Worm (Caenorhabditis elegans): Measurements from ENCODE around the gene F14H12.7.
"Not testable (repeated sequence)": the region's sequence is repeated elsewhere in the genome, so short reads cannot be mapped to it uniquely, and the experiment has no call there.

Gene F14H12.7

ce11 chrX:4350198-4350597 lies 12.2 kb downstream of the F14H12.7 start, which contains the start of gene F14H12.2:
Gene F14H12.2 (plus strand): TSS chrX:4350498.
- no peak for TF ChIP-seq mab-9 (GFP tag; IDR thresholded peaks at IDR 0.05)
- no peak for TF ChIP-seq pqm-1 (tag; optimal IDR thresholded peaks at IDR 0.05)
- TF ChIP-seq ztf-4 (tag; optimal IDR thresholded peaks at IDR 0.05): no peak
- no peak for TF ChIP-seq F16B12.6 (tag; optimal IDR thresholded peaks at IDR 0.05)
- no peak for TF ChIP-seq nhr-237 (tag; optimal IDR thresholded peaks at IDR 0.05)

ce11 chrX:4343915-4344314 lies 18.5 kb downstream of the F14H12.7 start, which contains the start of gene F14H12.3:
Gene F14H12.3 (plus strand): TSS chrX:4344215.
- TF ChIP-seq nhr-90 (tag; optimal IDR thresholded peaks at IDR 0.05; ENCODE audit: poor library complexity): no peak
- TF ChIP-seq hlh-4 (tag; optimal IDR thresholded peaks at IDR 0.05): no peak
- peak; percentile 12 for TF ChIP-seq nhr-85 (tag)

- peak; percentile 60 for TF ChIP-seq skn-1 (tag; optimal IDR thresholded peaks at IDR 0.05)
- no peak for TF ChIP-seq nhr-84 (tag; optimal IDR thresholded peaks at IDR 0.05)
- no peak for TF ChIP-seq nhr-20 (tag; optimal IDR thresholded peaks at IDR 0.05)
- no peak for TF ChIP-seq ces-1 (GFP tag; optimal IDR thresholded peaks at IDR 0.05)
- no peak for TF ChIP-seq C04F5.9 (tag; optimal IDR thresholded peaks at IDR 0.05)
These were observed 19.7 kb downstream of the F14H12.7 start for ce11 chrX:4342730-4343129.

- not testable (repeated sequence) for TF ChIP-seq egl-13, mep-1, swsn-7 (tag; optimal IDR thresholded peaks at IDR 0.05)
These were observed 23.1 kb downstream of the F14H12.7 start, which contains the start of gene cst-1 for ce11 chrX:4339332-4339731. Gene cst-1 (plus strand): TSS chrX:4339632.

- TF ChIP-seq nhr-11 (tag; optimal IDR thresholded peaks at IDR 0.05); efl-1 (optimal IDR thresholded peaks at IDR 0.05); efl-1 (GFP tag; optimal IDR thresholded peaks at IDR 0.05 in 1 of 2); pqm-1 (tag; optimal IDR thresholded peaks at IDR 0.05): not testable (repeated sequence)
These were observed 26.5 kb downstream of the F14H12.7 start, which contains the start of gene cst-2 for ce11 chrX:4335950-4336349. Gene cst-2 (minus strand): TSS chrX:4336050.

- TF ChIP-seq efl-3 (GFP tag; optimal IDR thresholded peaks at IDR 0.05); xbp-1 (tag; optimal IDR thresholded peaks at IDR 0.05); dpl-1 (GFP tag; optimal IDR thresholded peaks at IDR 0.05): not testable (repeated sequence)
These were observed 30.1 kb downstream of the F14H12.7 start, which contains the start of gene C24A8.6 for ce11 chrX:4332305-4332704. Gene C24A8.6 (minus strand): TSS chrX:4332405.

ce11 chrX:4328816-4329215 lies 33.6 kb downstream of the F14H12.7 start, which contains the start of gene C24A8.5:
Gene C24A8.5 (minus strand): TSS chrX:4328916.
- TF ChIP-seq sup-37 (GFP tag; optimal IDR thresholded peaks at IDR 0.05) (no peak), mdl-1 (tag; optimal IDR thresholded peaks at IDR 0.05) (no peak), nhr-12 (tag; optimal IDR thresholded peaks at IDR 0.05) (no peak), lin-39 (tag; optimal IDR thresholded peaks at IDR 0.05) (no peak), lin-13 (GFP tag; optimal IDR thresholded peaks at IDR 0.05) (no peak), snu-23 (GFP tag; optimal IDR thresholded peaks at IDR 0.05) (no peak), fkh-4 (tag; optimal IDR thresholded peaks at IDR 0.05; ENCODE audit: borderline replicate concordance) (no peak)

- TF ChIP-seq snu-23 (GFP tag; optimal IDR thresholded peaks at IDR 0.05): no peak
- TF ChIP-seq jun-1 (tag; optimal IDR thresholded peaks at IDR 0.05): no peak
- peak; percentile 54 for TF ChIP-seq lin-14 (GFP tag; optimal IDR thresholded peaks at IDR 0.05)
- TF ChIP-seq ceh-82 (tag; optimal IDR thresholded peaks at IDR 0.05): no peak
- TF ChIP-seq efl-1 (optimal IDR thresholded peaks at IDR 0.05): no peak
- TF ChIP-seq efl-1 (GFP tag; optimal IDR thresholded peaks at IDR 0.05 in 1 of 2): peak in 1 of 2 experiments; percentile 88
- TF ChIP-seq blmp-1 (tag; optimal IDR thresholded peaks at IDR 0.05): no peak
- no peak for TF ChIP-seq vab-15 (tag; optimal IDR thresholded peaks at IDR 0.05)
- no peak for TF ChIP-seq ama-1 (optimal IDR thresholded peaks at IDR 0.05)
- TF ChIP-seq nhr-84 (tag; optimal IDR thresholded peaks at IDR 0.05): no peak
- no peak for TF ChIP-seq C04F5.9 (tag; optimal IDR thresholded peaks at IDR 0.05)
- peak; percentile 64 for TF ChIP-seq fkh-10 (GFP tag; optimal IDR thresholded peaks at IDR 0.05)
- TF ChIP-seq elt-3 (tag; optimal IDR thresholded peaks at IDR 0.05): no peak
- no peak for TF ChIP-seq nhr-47 (tag; optimal IDR thresholded peaks at IDR 0.05)
These were observed 39.5 kb downstream of the F14H12.7 start for ce11 chrX:4322847-4323455.
